Fruit fly (Drosophila melanogaster) whole organism, embryonic: Measurements from ENCODE around the gene CG15431.

ENCODE experiments used
- CG10147 ChIP-seq: fragments of 200-800 bp; sonication (Bioruptor generic); optimal IDR thresholded peaks from 2 replicates; lab custom pipeline; 2019; ENCODE audit warnings: missing biosample characterization, mild to moderate bottlenecking, missing genetic modification characterization, moderate library complexity
- CG10979 ChIP-seq: fragments of 200-800 bp; sonication (Bioruptor generic); optimal IDR thresholded peaks from 2 replicates; lab custom pipeline; 2018; ENCODE audit warnings: missing biosample characterization, mild to moderate bottlenecking, missing genetic modification characterization, moderate library complexity
- CG14014 ChIP-seq: fragments of 200-800 bp; sonication (Bioruptor generic); IDR thresholded peaks from 2 replicates; pipeline ENCODE4 v1.3.6; 2022; ENCODE audit warnings: missing biosample characterization, missing genetic modification characterization
- CG14710 ChIP-seq: fragments of 200-800 bp; sonication (Bioruptor generic); optimal IDR thresholded peaks from 3 replicates; lab custom pipeline; 2019; ENCODE audit warnings: missing biosample characterization, mild to moderate bottlenecking, missing genetic modification characterization, moderate library complexity
- CG15479 ChIP-seq: fragments of 200-800 bp; sonication (Bioruptor generic); optimal IDR thresholded peaks from 3 replicates; lab custom pipeline; 2019; ENCODE audit warnings: missing biosample characterization, mild to moderate bottlenecking, missing genetic modification characterization, moderate library complexity
- CG17359 ChIP-seq: fragments of 200-800 bp; sonication (Bioruptor generic); optimal IDR thresholded peaks from 3 replicates; lab custom pipeline; 2018; ENCODE audit warnings: missing biosample characterization, mild to moderate bottlenecking, missing genetic modification characterization, moderate library complexity
- CG18262 ChIP-seq: fragments of 200-800 bp; optimal IDR thresholded peaks from 3 replicates; lab custom pipeline; 2019; ENCODE audit warnings: missing biosample characterization, mild to moderate bottlenecking, missing genetic modification characterization, moderate library complexity
- CG2202 ChIP-seq: fragments of 200-800 bp; sonication (Bioruptor generic); optimal IDR thresholded peaks from 2 replicates; lab custom pipeline; 2018; ENCODE audit warnings: missing biosample characterization, mild to moderate bottlenecking, missing genetic modification characterization
- CG2875 ChIP-seq: fragments of 200-800 bp; sonication (Bioruptor generic); optimal IDR thresholded peaks from 2 replicates; lab custom pipeline; 2017; ENCODE audit warnings: missing biosample characterization, mild to moderate bottlenecking, missing genetic modification characterization, missing genetic modification reagents
- D ChIP-seq, 2 experiments: fragments of 200-800 bp in 1 of 2; fragments of >200 bp in 1 of 2; sonication (Bioruptor generic) in 1 of 2; optimal IDR thresholded peaks; 2 replicates in 1 of 2; 3 replicates in 1 of 2; lab custom pipeline; 2017; ENCODE audit warnings: mild to moderate bottlenecking in 1 of 2, missing biosample characterization in 1 of 2, missing genetic modification characterization in 1 of 2, missing genetic modification reagents in 1 of 2
- D19A ChIP-seq: fragments of 200-800 bp; optimal IDR thresholded peaks from 3 replicates; lab custom pipeline; 2019; ENCODE audit warnings: missing biosample characterization, mild to moderate bottlenecking, missing genetic modification characterization, moderate library complexity
- Dp ChIP-seq: fragments of 200-800 bp; sonication (Bioruptor generic); optimal IDR thresholded peaks from 2 replicates; lab custom pipeline; 2018; ENCODE audit warnings: missing biosample characterization, mild to moderate bottlenecking, missing genetic modification characterization, moderate library complexity
- Kr ChIP-seq: fragments of 200-800 bp; sonication (Bioruptor generic); optimal IDR thresholded peaks from 2 replicates; lab custom pipeline; 2017; ENCODE audit warnings: missing biosample characterization, mild to moderate bottlenecking, missing genetic modification characterization
- Mad ChIP-seq: fragments of 200-800 bp; sonication (Bioruptor generic); optimal IDR thresholded peaks from 2 replicates; lab custom pipeline; 2016; ENCODE audit warnings: missing biosample characterization, missing genetic modification characterization
- Mes4 ChIP-seq: fragments of 200-800 bp; sonication (Bioruptor generic); optimal IDR thresholded peaks from 2 replicates; lab custom pipeline; 2016; ENCODE audit warnings: missing biosample characterization, missing genetic modification characterization
- Nf-YB ChIP-seq: fragments of 200-800 bp; sonication (Bioruptor generic); optimal IDR thresholded peaks from 3 replicates; lab custom pipeline; 2019; ENCODE audit warnings: missing biosample characterization, mild to moderate bottlenecking, missing genetic modification characterization, moderate library complexity
- Optix ChIP-seq: fragments of 200-800 bp; sonication (Bioruptor generic); IDR thresholded peaks from 3 replicates; pipeline ENCODE4 v1.3.6; 2022; ENCODE audit warnings: missing biosample characterization, missing genetic modification characterization
- Six4 ChIP-seq: fragments of 200-800 bp; sonication (Bioruptor generic); optimal IDR thresholded peaks from 2 replicates; lab custom pipeline; 2016; ENCODE audit warnings: missing biosample characterization, missing genetic modification characterization
- Spps ChIP-seq: fragments of 200-800 bp; sonication (Bioruptor generic); optimal IDR thresholded peaks from 2 replicates; lab custom pipeline; 2018; ENCODE audit warnings: missing biosample characterization, mild to moderate bottlenecking, missing genetic modification characterization
- Xrp1 ChIP-seq: fragments of 200-800 bp; sonication (Bioruptor generic); IDR thresholded peaks from 2 replicates; pipeline ENCODE4 v1.3.6; 2022; ENCODE audit warnings: missing biosample characterization, missing genetic modification characterization
- ac ChIP-seq: fragments of 200-800 bp; sonication (Bioruptor generic); optimal IDR thresholded peaks from 3 replicates; lab custom pipeline; 2017; ENCODE audit warnings: missing biosample characterization, mild to moderate bottlenecking, missing genetic modification characterization
- btn ChIP-seq: fragments of 200-800 bp; sonication (Bioruptor generic); optimal IDR thresholded peaks from 2 replicates; lab custom pipeline; 2016; ENCODE audit warnings: missing biosample characterization, missing genetic modification characterization
- cad ChIP-seq: fragments of >200 bp; optimal IDR thresholded peaks from 2 replicates; lab custom pipeline; 2017; ENCODE audit warnings: missing biosample characterization, missing genetic modification characterization
- chif ChIP-seq, 2 experiments: fragments of 200-800 bp; sonication (Bioruptor generic); optimal IDR thresholded peaks; 3 replicates each; lab custom pipeline; 2016; ENCODE audit warnings: missing biosample characterization in 2 of 2, missing genetic modification characterization in 2 of 2
- chm ChIP-seq: fragments of 200-800 bp; sonication (Bioruptor generic); IDR thresholded peaks from 2 replicates; pipeline ENCODE4 v1.3.6; 2022; ENCODE audit warnings: missing biosample characterization, missing genetic modification characterization
- da ChIP-seq: fragments of 200-800 bp; sonication (Bioruptor generic); optimal IDR thresholded peaks from 2 replicates; lab custom pipeline; 2016; ENCODE audit warnings: missing biosample characterization, missing genetic modification characterization
- danr ChIP-seq: fragments of 200-800 bp; sonication (Bioruptor generic); IDR thresholded peaks from 2 replicates; pipeline ENCODE4 v1.3.6; 2022; ENCODE audit warnings: missing biosample characterization, missing genetic modification characterization
- kni ChIP-seq: fragments of 200-800 bp; sonication (Bioruptor generic); optimal IDR thresholded peaks from 3 replicates; lab custom pipeline; 2017; ENCODE audit warnings: mild to moderate bottlenecking, missing biosample characterization, missing genetic modification reagents, missing genetic modification characterization
- lola ChIP-seq, 3 experiments: fragments of >200 bp in 2 of 3; fragments of 200-800 bp in 1 of 3; sonication (Bioruptor generic) in 1 of 3; optimal IDR thresholded peaks; 2 replicates each; lab custom pipeline; 2017 to 2019; ENCODE audit warnings: missing biosample characterization in 3 of 3, missing genetic modification characterization in 3 of 3, mild to moderate bottlenecking in 1 of 3, moderate library complexity in 1 of 3
- nerfin-2 ChIP-seq: fragments of 200-800 bp; sonication (Bioruptor generic); IDR thresholded peaks from 2 replicates; pipeline ENCODE4 v1.3.6; 2022; ENCODE audit warnings: missing biosample characterization, missing genetic modification characterization; ENCODE audit not compliant: partially characterized antibody
- p53 ChIP-seq: fragments of 200-800 bp; sonication (Bioruptor generic); optimal IDR thresholded peaks from 2 replicates; lab custom pipeline; 2016; ENCODE audit warnings: missing biosample characterization, missing genetic modification characterization
- pros ChIP-seq: fragments of 200-800 bp; sonication (Bioruptor generic); optimal IDR thresholded peaks from 3 replicates; lab custom pipeline; 2019; ENCODE audit warnings: missing biosample characterization, mild to moderate bottlenecking, missing genetic modification characterization, moderate library complexity
- sens ChIP-seq: fragments of 200-800 bp; sonication (Bioruptor generic); peaks from one replicate; lab custom pipeline; 2016; ENCODE audit warnings: missing biosample characterization, missing genetic modification characterization
- sens-2 ChIP-seq: fragments of 200-800 bp; sonication (Bioruptor generic); IDR thresholded peaks from 2 replicates; pipeline ENCODE4 v1.3.6; 2022; ENCODE audit warnings: missing biosample characterization, missing genetic modification characterization
- tll ChIP-seq, 2 experiments: fragments of 200-800 bp in 1 of 2; fragments of >200 bp in 1 of 2; sonication (Bioruptor generic) in 1 of 2; optimal IDR thresholded peaks; 2 replicates each; lab custom pipeline; 2017 to 2019; ENCODE audit warnings: missing biosample characterization in 2 of 2, missing genetic modification characterization in 2 of 2, mild to moderate bottlenecking in 1 of 2, moderate library complexity in 1 of 2
- twi ChIP-seq: fragments of 200-800 bp; optimal IDR thresholded peaks from 2 replicates; lab custom pipeline; 2019; ENCODE audit warnings: missing biosample characterization, mild to moderate bottlenecking, missing genetic modification characterization, moderate library complexity
- z ChIP-seq: fragments of 200-800 bp; sonication (Bioruptor generic); IDR thresholded peaks from 3 replicates; pipeline ENCODE4 v1.3.6; 2022; ENCODE audit warnings: missing biosample characterization, missing genetic modification characterization
- zen ChIP-seq: fragments of 200-800 bp; sonication (Bioruptor generic); optimal IDR thresholded peaks from 3 replicates; lab custom pipeline; 2018; ENCODE audit warnings: missing biosample characterization, mild to moderate bottlenecking, missing genetic modification characterization, moderate library complexity
- zf30C ChIP-seq: fragments of 200-800 bp; sonication (Bioruptor generic); optimal IDR thresholded peaks from 3 replicates; lab custom pipeline; 2018; ENCODE audit warnings: missing biosample characterization, mild to moderate bottlenecking, missing genetic modification characterization

The CG15431 gene

dm6 chr2L:4364914-4365313 is 76.2 kb downstream of the CG15431 start (continued):
- TF ChIP-seq CG2202 (tag; lab: Kevin White, UChicago) (peak; percentile 50), sens (GFP tag; lab: Kevin White, UChicago) (peak; percentile 76), nerfin-2 (GFP tag; lab: Robert Waterston, UW) (no peak), Spps (tag; lab: Kevin White, UChicago) (peak; percentile 20), CG2875 (peak; percentile 25), lola (GFP tag; optimal IDR thresholded peaks at IDR 0.05; lab: Kevin White, UChicago) (peak in 1 of 3 experiments; percentile 41), Mad (GFP tag; lab: Kevin White, UChicago) (no peak), Nf-YB (GFP tag; lab: Kevin White, UChicago) (peak; percentile 5), Xrp1 (GFP tag; lab: Robert Waterston, UW) (peak; percentile 43; the same call in 1 of the 2 replicates), CG10979 (tag; lab: Kevin White, UChicago) (peak; percentile 14), CG10147 (no peak), D19A (tag; lab: Kevin White, UChicago) (peak; percentile 37), Dp (no peak), CG14710 (tag; lab: Kevin White, UChicago) (peak; percentile 8), CG18262 (tag; lab: Kevin White, UChicago) (peak; percentile 30), zf30C (GFP tag; lab: Kevin White, UChicago) (no peak), z (GFP tag; lab: Robert Waterston, UW) (0 out of 3 replicates have a peak, but pooled peaks have one; percentile 41)

DNA sequence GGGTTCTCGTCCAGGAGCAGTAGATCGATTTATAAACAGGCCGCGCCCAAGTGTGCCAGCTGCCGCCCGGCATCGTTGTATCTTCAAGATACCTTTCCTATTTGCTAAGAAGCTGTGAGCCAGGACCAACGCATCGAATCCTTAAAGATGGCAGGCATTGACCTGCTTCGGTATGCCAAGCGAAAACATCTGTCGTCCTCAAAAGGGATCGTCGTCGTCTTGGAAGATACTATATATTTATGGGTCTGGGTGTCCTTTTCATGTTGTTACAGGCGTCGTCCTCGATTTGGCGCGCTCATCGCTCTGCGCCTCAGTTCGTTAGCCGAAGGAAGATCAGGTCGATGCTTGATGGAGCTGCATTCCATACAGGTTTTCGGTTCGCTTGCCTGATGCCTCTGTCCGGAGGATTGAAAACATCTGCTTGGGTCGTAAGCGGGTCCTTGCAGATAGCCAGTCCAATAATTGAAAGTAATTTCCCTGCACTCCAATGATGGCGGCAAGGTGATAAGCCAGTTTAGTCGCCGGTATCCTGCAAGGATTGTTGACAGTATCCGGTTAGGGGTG is 77.3 kb downstream of the CG15431 start:
- TF ChIP-seq ac (peak; percentile 91), CG15479 (GFP tag; lab: Kevin White, UChicago) (peak; percentile 45), kni (GFP tag; lab: Kevin White, UChicago) (peak; percentile 4), pros (GFP tag; lab: Kevin White, UChicago) (peak; percentile 98), Kr (GFP tag; lab: Kevin White, UChicago) (peak; percentile 47), Mes4 (GFP tag; lab: Kevin White, UChicago) (no peak), danr (GFP tag; lab: Robert Waterston, UW) (no peak), sens-2 (GFP tag; lab: Robert Waterston, UW) (no peak), D (optimal IDR thresholded peaks at IDR 0.05; lab: Kevin White, UChicago) (peak; percentile 37), D (GFP tag; optimal IDR thresholded peaks at IDR 0.05; lab: Kevin White, UChicago) (no peak), da (peak; percentile 21), Optix (GFP tag; lab: Robert Waterston, UW) (0 out of 3 replicates have a peak, but pooled peaks have one; percentile 17), chif (GFP tag; optimal IDR thresholded peaks at IDR 0.05; lab: Kevin White, UChicago) (no peak), zen (tag; lab: Kevin White, UChicago) (peak; percentile 8), CG14014 (no peak), CG17359 (tag; lab: Kevin White, UChicago) (no peak), twi (tag; lab: Kevin White, UChicago) (peak; percentile 97), cad (GFP tag; lab: Kevin White, UChicago) (peak; percentile 69), btn (GFP tag; lab: Kevin White, UChicago) (no peak), chm (GFP tag; lab: Robert Waterston, UW) (no peak), p53 (GFP tag; lab: Kevin White, UChicago) (peak; percentile 4), tll (GFP tag; optimal IDR thresholded peaks at IDR 0.05; lab: Kevin White, UChicago) (peak in 1 of 2 experiments; percentile 48), Six4 (GFP tag; lab: Kevin White, UChicago) (peak; percentile 22)
